Worm (Caenorhabditis elegans) whole organism, L4 larva: Measurements from ENCODE around the gene kbp-4.
A peak's percentile ranks its signal among the peaks of the same experiment; 100 is the strongest.

ENCODE experiments used
- D1046.2 ChIP-seq: fragments of 200-800 bp; sonication (Bioruptor generic); IDR thresholded peaks from 2 replicates; pipeline ENCODE4 v1.3.6; 2022; ENCODE audit warnings: missing genetic modification characterization, missing compliant biosample characterization
- F26F4.8 ChIP-seq: fragments of 200-800 bp; sonication (Bioruptor generic); conservative IDR thresholded peaks from 2 replicates; pipeline ENCODE4 v1.3.6; 2022; ENCODE audit warnings: missing genetic modification characterization, missing compliant biosample characterization
- R02D3.7 ChIP-seq: fragments of 150-350 bp; sonication (generic microtip); optimal IDR thresholded peaks from 3 replicates; lab custom pipeline; 2014; ENCODE audit warnings: missing biosample characterization, missing genetic modification characterization
- Y5F2A.4 ChIP-seq: fragments of 200-800 bp; sonication (Bioruptor generic); optimal IDR thresholded peaks from 2 replicates; lab custom pipeline; 2018; ENCODE audit warnings: mild to moderate bottlenecking, missing genetic modification characterization, missing compliant biosample characterization
- Y75B8A.6 ChIP-seq: fragments of 200-800 bp; sonication (Bioruptor generic); IDR thresholded peaks from 2 replicates; pipeline ENCODE4 v1.3.6; 2022; ENCODE audit warnings: missing genetic modification reagents, missing genetic modification characterization, missing compliant biosample characterization
- aha-1 ChIP-seq: fragments of 150-350 bp; peaks from one replicate; lab custom pipeline; 2014; ENCODE audit warnings: missing biosample characterization, missing genetic modification characterization
- aly-2 ChIP-seq: sonication (generic microtip); optimal IDR thresholded peaks from 2 replicates; lab custom pipeline; 2018; ENCODE audit warnings: missing biosample characterization, missing genetic modification characterization
- arid-1 ChIP-seq: fragments of 200-800 bp; sonication (Bioruptor generic); conservative IDR thresholded peaks from 2 replicates; pipeline ENCODE4 v1.3.6; 2022; ENCODE audit warnings: missing genetic modification reagents, missing genetic modification characterization, missing compliant biosample characterization
- ceh-20 ChIP-seq: fragments of 200-800 bp; sonication (Bioruptor generic); IDR thresholded peaks from 2 replicates; pipeline ENCODE4 v1.3.6; 2022; ENCODE audit warnings: missing genetic modification reagents, missing genetic modification characterization, missing compliant biosample characterization
- ceh-28 ChIP-seq: fragments of 150-350 bp; optimal IDR thresholded peaks from 2 replicates; lab custom pipeline; 2014; ENCODE audit warnings: missing biosample characterization, missing genetic modification reagents, missing genetic modification characterization
- ceh-82 ChIP-seq: sonication (generic microtip); optimal IDR thresholded peaks from 2 replicates; lab custom pipeline; 2017; ENCODE audit warnings: missing biosample characterization, missing genetic modification characterization
- daf-12 ChIP-seq: fragments of 150-350 bp; optimal IDR thresholded peaks from 2 replicates; lab custom pipeline; 2014; ENCODE audit warnings: missing biosample characterization, missing genetic modification reagents, missing genetic modification characterization
- daf-16 ChIP-seq, 3 experiments: sonication (generic microtip); optimal IDR thresholded peaks; 2 replicates each; lab custom pipeline; 2016 to 2017; ENCODE audit warnings: missing genetic modification characterization in 3 of 3, missing genetic modification reagents in 3 of 3, mild to moderate bottlenecking in 2 of 3, missing compliant biosample characterization in 2 of 3, missing biosample characterization in 1 of 3, moderate library complexity in 1 of 3
- daf-8 ChIP-seq: fragments of 200-800 bp; sonication (Bioruptor generic); IDR thresholded peaks from 2 replicates; pipeline ENCODE4 v1.3.6; 2022; ENCODE audit warnings: missing genetic modification characterization, missing compliant biosample characterization
- dve-1 ChIP-seq: sonication (generic microtip); optimal IDR thresholded peaks from 2 replicates; lab custom pipeline; 2017; ENCODE audit warnings: antibody characterized with exemption, mild to moderate bottlenecking, missing genetic modification characterization, missing compliant biosample characterization; ENCODE audit not compliant: insufficient read depth
- gei-8 ChIP-seq: fragments of 200-800 bp; sonication (Bioruptor generic); optimal IDR thresholded peaks from 2 replicates; lab custom pipeline; 2018; ENCODE audit warnings: mild to moderate bottlenecking, missing genetic modification characterization, missing compliant biosample characterization
- hlh-11 ChIP-seq: fragments of 200-800 bp; sonication (Bioruptor generic); optimal IDR thresholded peaks from 2 replicates; lab custom pipeline; 2018; ENCODE audit warnings: mild to moderate bottlenecking, missing genetic modification characterization, missing compliant biosample characterization
- hlh-30 ChIP-seq: sonication (generic microtip); optimal IDR thresholded peaks from 2 replicates; lab custom pipeline; 2017; ENCODE audit warnings: antibody characterized with exemption, mild to moderate bottlenecking, missing genetic modification characterization, missing compliant biosample characterization; ENCODE audit not compliant: insufficient read depth
- hmg-1.1 ChIP-seq: fragments of 200-800 bp; sonication (Bioruptor generic); IDR thresholded peaks from 2 replicates; pipeline ENCODE4 v1.3.6; 2022; ENCODE audit warnings: missing genetic modification reagents, missing genetic modification characterization, missing compliant biosample characterization
- lin-15B ChIP-seq: fragments of 150-350 bp; sonication (generic microtip); optimal IDR thresholded peaks from 3 replicates; lab custom pipeline; 2014; ENCODE audit warnings: missing biosample characterization, missing genetic modification characterization
- lir-3 ChIP-seq: sonication (generic microtip); optimal IDR thresholded peaks from 2 replicates; lab custom pipeline; 2016; ENCODE audit warnings: mild to moderate bottlenecking, missing genetic modification characterization, missing compliant biosample characterization
- lsy-2 ChIP-seq, 2 experiments: fragments of 150-350 bp in 1 of 2; sonication (generic microtip) in 1 of 2; optimal IDR thresholded peaks; 2 replicates each; lab custom pipeline; 2014 to 2017; ENCODE audit warnings: missing biosample characterization in 2 of 2, missing genetic modification characterization in 2 of 2
- madf-5 ChIP-seq, 2 experiments: fragments of 200-800 bp; sonication (Bioruptor generic); IDR thresholded peaks; 2 replicates each; pipeline ENCODE4 v1.3.6; 2022; ENCODE audit warnings: missing compliant biosample characterization in 2 of 2, missing genetic modification characterization in 2 of 2
- mdl-1 ChIP-seq, 2 experiments: fragments of 150-350 bp in 1 of 2; sonication (generic microtip) in 1 of 2; optimal IDR thresholded peaks; 2 replicates each; lab custom pipeline; 2014 to 2017; ENCODE audit warnings: missing biosample characterization in 2 of 2, missing genetic modification characterization in 2 of 2
- mep-1 ChIP-seq: fragments of 150-350 bp; sonication (generic microtip); optimal IDR thresholded peaks from 3 replicates; lab custom pipeline; 2014; ENCODE audit warnings: missing biosample characterization, missing genetic modification characterization
- mxl-2 ChIP-seq: fragments of 200-800 bp; sonication (Bioruptor generic); conservative IDR thresholded peaks from 2 replicates; pipeline ENCODE4 v1.3.6; 2022; ENCODE audit warnings: missing genetic modification reagents, missing genetic modification characterization, missing compliant biosample characterization
- nhr-102 ChIP-seq: sonication (generic microtip); optimal IDR thresholded peaks from 2 replicates; lab custom pipeline; 2016; ENCODE audit warnings: mild to moderate bottlenecking, missing genetic modification characterization, moderate library complexity, missing compliant biosample characterization
- nhr-28 ChIP-seq: fragments of 150-350 bp; optimal IDR thresholded peaks from 2 replicates; lab custom pipeline; 2014; ENCODE audit warnings: missing biosample characterization, missing genetic modification characterization
- nhr-6 ChIP-seq: fragments of 150-350 bp; optimal IDR thresholded peaks from 2 replicates; lab custom pipeline; 2014; ENCODE audit warnings: missing biosample characterization, missing genetic modification characterization
- nhr-76 ChIP-seq: fragments of 150-350 bp; optimal IDR thresholded peaks from 2 replicates; lab custom pipeline; 2014; ENCODE audit warnings: missing biosample characterization, missing genetic modification characterization
- php-3 ChIP-seq: fragments of 200-800 bp; sonication (Bioruptor generic); IDR thresholded peaks from 2 replicates; pipeline ENCODE4 v1.3.6; 2022; ENCODE audit warnings: missing genetic modification reagents, missing genetic modification characterization, missing compliant biosample characterization
- pqm-1 ChIP-seq: sonication (generic microtip); optimal IDR thresholded peaks from 2 replicates; lab custom pipeline; 2017; ENCODE audit warnings: missing biosample characterization, missing genetic modification characterization
- skn-1 ChIP-seq: fragments of 150-350 bp; optimal IDR thresholded peaks from 2 replicates; lab custom pipeline; 2014; ENCODE audit warnings: missing biosample characterization, missing genetic modification characterization
- tag-97 ChIP-seq: fragments of 200-800 bp; sonication (Bioruptor generic); IDR thresholded peaks from 2 replicates; pipeline ENCODE4 v1.3.6; 2022; ENCODE audit warnings: missing genetic modification characterization, missing compliant biosample characterization
- unc-130 ChIP-seq: sonication (generic microtip); optimal IDR thresholded peaks from 2 replicates; lab custom pipeline; 2016; ENCODE audit warnings: missing genetic modification reagents, missing genetic modification characterization, missing compliant biosample characterization
- unc-62 ChIP-seq, 3 experiments: fragments of 150-350 bp in 1 of 3; sonication (generic microtip); optimal IDR thresholded peaks in 2 of 3; peaks in 1 of 3; 1 replicate in 1 of 3; 2 replicates in 2 of 3; lab custom pipeline; 2014 to 2017; ENCODE audit warnings: missing biosample characterization in 3 of 3, missing genetic modification characterization in 3 of 3, missing genetic modification reagents in 3 of 3, missing genotype in 1 of 3
- vab-7 ChIP-seq: fragments of 200-800 bp; sonication (Bioruptor generic); IDR thresholded peaks from 2 replicates; pipeline ENCODE4 v1.3.6; 2022; ENCODE audit warnings: missing genetic modification reagents, missing genetic modification characterization, missing compliant biosample characterization
- ztf-11 ChIP-seq: fragments of 150-350 bp; optimal IDR thresholded peaks from 2 replicates; lab custom pipeline; 2014; ENCODE audit warnings: missing biosample characterization, missing genetic modification characterization

Gene kbp-4

ce11 chrIII:1084971-1085370 lies 4.3 kb downstream of the kbp-4 start:
- TF ChIP-seq ceh-28 (tag; lab: Kevin White, UChicago) (peak; percentile 48), ztf-11 (tag; lab: Kevin White, UChicago) (no peak)

- TF ChIP-seq ceh-28 (tag; lab: Kevin White, UChicago): peak; percentile 86
- no peak for TF ChIP-seq dve-1 (tag; lab: Kevin White, UChicago)
- TF ChIP-seq, all 104 proteins: peak for 1
Observed at ce11 chrIII:1094391-1094790, 13.7 kb downstream of the kbp-4 start.

- TF ChIP-seq ceh-20 (GFP tag; lab: Robert Waterston, UW) (no peak), lir-3 (tag; lab: Kevin White, UChicago) (no peak), php-3 (GFP tag; lab: Robert Waterston, UW) (no peak), D1046.2 (GFP tag; lab: Robert Waterston, UW) (no peak), mxl-2 (GFP tag; lab: Robert Waterston, UW) (no peak), daf-16 (GFP tag; optimal IDR thresholded peaks at IDR 0.05; lab: Kevin White, UChicago) (no peak), daf-16 (tag; optimal IDR thresholded peaks at IDR 0.05; lab: Kevin White, UChicago) (no peak), daf-8 (GFP tag; lab: Robert Waterston, UW) (no peak), ceh-82 (tag; lab: Kevin White, UChicago) (no peak), R02D3.7 (tag; lab: Kevin White, UChicago) (no peak), nhr-76 (tag; lab: Kevin White, UChicago) (no peak), gei-8 (GFP tag; lab: Kevin White, UChicago) (no peak), aly-2 (tag; lab: Kevin White, UChicago) (no peak), lin-15B (tag; lab: Kevin White, UChicago) (no peak), F26F4.8 (GFP tag; lab: Robert Waterston, UW) (no peak), nhr-28 (no peak), daf-12 (no peak), unc-62 (GFP tag; optimal IDR thresholded peaks at IDR 0.05 in 1 of 2; lab: Kevin White, UChicago) (no peak), unc-62 (tag; optimal IDR thresholded peaks at IDR 0.05; lab: Kevin White, UChicago) (no peak), aha-1 (tag; lab: Kevin White, UChicago) (no peak)
Observed at ce11 chrIII:1099523-1099922, 18.8 kb downstream of the kbp-4 start.

ce11 chrIII:1102908-1103307 lies 22.2 kb downstream of the kbp-4 start, which contains the start of gene exc-6:
TSS of gene exc-6 (plus strand) at chrIII:1103208.
- no peak for TF ChIP-seq madf-5 (GFP tag; IDR thresholded peaks at IDR 0.05; lab: Robert Waterston, UW)
- peak in 1 of 2 experiments; percentile 61 for TF ChIP-seq unc-62 (GFP tag; optimal IDR thresholded peaks at IDR 0.05 in 1 of 2; lab: Kevin White, UChicago)
- no peak for TF ChIP-seq unc-62 (tag; optimal IDR thresholded peaks at IDR 0.05; lab: Kevin White, UChicago)

ce11 chrIII:1115793-1116516 lies 35.3 kb downstream of the kbp-4 start, which contains the start of the genes F58B6.1 and acsd-1:
TSS of gene F58B6.1 (minus strand) at chrIII:1115925.
TSS of gene acsd-1 (plus strand) at chrIII:1116466.
- TF ChIP-seq daf-16 (GFP tag; optimal IDR thresholded peaks at IDR 0.05; lab: Kevin White, UChicago): no peak
- no peak for TF ChIP-seq daf-16 (tag; optimal IDR thresholded peaks at IDR 0.05; lab: Kevin White, UChicago)
- TF ChIP-seq pqm-1 (tag; lab: Kevin White, UChicago): peak; percentile 8

- peak in 1 of 2 experiments; percentile 60 for TF ChIP-seq lsy-2 (tag; optimal IDR thresholded peaks at IDR 0.05; lab: Kevin White, UChicago)
- peak; percentile 72 for TF ChIP-seq hlh-30
- TF ChIP-seq unc-130: peak; percentile 66
- TF ChIP-seq nhr-6 (tag; lab: Kevin White, UChicago): peak; percentile 6
- TF ChIP-seq Y75B8A.6 (GFP tag; lab: Robert Waterston, UW): no peak
- 0 out of 2 replicates have a peak, but pooled peaks have one; percentile 48 for TF ChIP-seq arid-1 (GFP tag; lab: Robert Waterston, UW)
- TF ChIP-seq Y5F2A.4 (GFP tag; lab: Kevin White, UChicago): peak; percentile 25
- TF ChIP-seq nhr-102 (tag; lab: Kevin White, UChicago): no peak
- TF ChIP-seq mdl-1 (tag; optimal IDR thresholded peaks at IDR 0.05; lab: Kevin White, UChicago): no peak
- peak; percentile 50; the same call in 1 of the 2 replicates for TF ChIP-seq F26F4.8 (GFP tag; lab: Robert Waterston, UW)
- TF ChIP-seq hmg-1.1 (GFP tag; lab: Robert Waterston, UW): peak; percentile 82
- no peak for TF ChIP-seq tag-97 (GFP tag; lab: Robert Waterston, UW)
- TF ChIP-seq mep-1 (tag; lab: Kevin White, UChicago): peak; percentile 50
- peak; percentile 60 for TF ChIP-seq dve-1 (tag; lab: Kevin White, UChicago)
- TF ChIP-seq vab-7 (GFP tag; lab: Robert Waterston, UW): peak; percentile 71; the same call in 1 of the 2 replicates
- TF ChIP-seq skn-1 (tag; lab: Kevin White, UChicago): no peak
- peak; percentile 49 for TF ChIP-seq hlh-11 (tag; lab: Kevin White, UChicago)
Observed at ce11 chrIII:1122239-1122638, 41.5 kb downstream of the kbp-4 start.
